Worm (Caenorhabditis elegans) whole organism, late embryonic: Measurements from ENCODE around the gene C17B7.3.

ENCODE experiments used
- K02D7.2 ChIP-seq: sonication (generic microtip); optimal IDR thresholded peaks from 2 replicates; lab custom pipeline; 2017; ENCODE audit warnings: mild to moderate bottlenecking, missing genetic modification characterization, missing compliant biosample characterization
- ama-1 ChIP-seq: fragments of 150-350 bp; optimal IDR thresholded peaks from 2 replicates; lab custom pipeline; 2014
- ceh-18 ChIP-seq: sonication (generic microtip); optimal IDR thresholded peaks from 2 replicates; lab custom pipeline; 2016; ENCODE audit warnings: missing genetic modification characterization, missing compliant biosample characterization
- ceh-31 ChIP-seq: sonication (generic microtip); optimal IDR thresholded peaks from 2 replicates; lab custom pipeline; 2016; ENCODE audit warnings: missing genetic modification characterization, missing compliant biosample characterization
- dve-1 ChIP-seq: sonication (generic microtip); optimal IDR thresholded peaks from 2 replicates; lab custom pipeline; 2017; ENCODE audit warnings: antibody characterized with exemption, mild to moderate bottlenecking, missing genetic modification characterization, missing compliant biosample characterization
- elt-4 ChIP-seq: sonication (generic microtip); optimal IDR thresholded peaks from 2 replicates; lab custom pipeline; 2016; ENCODE audit warnings: missing genetic modification characterization, missing compliant biosample characterization
- nhr-11 ChIP-seq: fragments of 150-350 bp; optimal IDR thresholded peaks from 2 replicates; lab custom pipeline; 2014; ENCODE audit warnings: missing biosample characterization, missing genetic modification characterization
- tbx-7 ChIP-seq: sonication (generic microtip); optimal IDR thresholded peaks from 2 replicates; lab custom pipeline; 2016; ENCODE audit warnings: missing genotype, missing genetic modification characterization, missing compliant biosample characterization

- TF ChIP-seq tbx-7 (tag; lab: Kevin White, UChicago) (no peak), K02D7.2 (tag; lab: Kevin White, UChicago) (no peak), ama-1 (lab: Kevin White, UChicago) (no peak), nhr-11 (tag; lab: Kevin White, UChicago) (no peak), dve-1 (no peak), ceh-31 (no peak), elt-4 (tag; lab: Kevin White, UChicago) (no peak), ceh-18 (no peak)
Measured at ce11 chrV:3344001-3344400, 1.4 kb downstream of the C17B7.3 start.
